Fruit fly (Drosophila melanogaster): ENCODE measurements around the gene Osi1.

Osi1 gene

DNA sequence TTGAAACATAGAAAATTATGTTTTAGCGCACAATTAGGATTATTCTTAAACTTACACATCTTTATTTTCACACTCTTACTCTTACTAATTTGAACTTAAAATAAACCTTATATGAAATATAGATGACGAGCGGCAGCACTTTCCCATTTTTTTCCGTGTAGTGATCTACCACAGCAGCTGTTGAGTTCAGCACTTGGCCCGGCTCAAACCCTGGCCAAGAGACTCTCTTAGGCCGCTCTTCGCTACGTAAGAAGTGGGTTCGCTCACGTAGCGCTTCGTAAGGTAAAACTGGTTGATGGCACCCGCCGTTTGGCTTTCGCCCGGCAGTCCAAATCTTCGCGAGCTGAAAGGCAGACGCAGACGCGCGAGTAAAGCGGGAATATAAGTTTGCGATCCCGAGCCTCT, 25.1 kb downstream of the Osi1 start, which contains the start of gene Osi24 (continued):
- TF ChIP-seq phol (tag; optimal IDR thresholded peaks at IDR 0.05) (peak; percentile 58), CG4730 (GFP tag; IDR thresholded peaks at IDR 0.05) (peak; percentile 53; the same call in 1 of the 2 replicates), E2f1 (GFP tag; IDR thresholded peaks at IDR 0.05) (peak; percentile 61; the same call in 1 of the 2 replicates), CG6254 (GFP tag; optimal IDR thresholded peaks at IDR 0.05) (peak; percentile 43), maf-S (GFP tag; optimal IDR thresholded peaks at IDR 0.05) (peak; percentile 22), CG7839 (tag; optimal IDR thresholded peaks at IDR 0.05) (peak; percentile 54), Med (GFP tag) (peak; percentile 90), cas (GFP tag; IDR thresholded peaks at IDR 0.05) (no peak), CG4404 (GFP tag; IDR thresholded peaks at IDR 0.05) (peak; percentile 30; the same call in 1 of the 2 replicates), wor (GFP tag; IDR thresholded peaks at IDR 0.05) (peak; percentile 48), lmd (GFP tag; IDR thresholded peaks at IDR 0.05) (peak; percentile 52), CHES-1-like (GFP tag; optimal IDR thresholded peaks at IDR 0.05) (peak; percentile 32), Oaz (GFP tag; IDR thresholded peaks at IDR 0.05) (peak; percentile 41; the same call in 1 of the 2 replicates), sob (GFP tag; IDR thresholded peaks at IDR 0.05) (peak; percentile 34; the same call in 1 of the 2 replicates), CoRest (tag; optimal IDR thresholded peaks at IDR 0.05) (peak; percentile 27), CTCF (GFP tag; optimal IDR thresholded peaks at IDR 0.05) (no peak), bcd (GFP tag; optimal IDR thresholded peaks at IDR 0.05) (peak; percentile 59), CG9437 (GFP tag; optimal IDR thresholded peaks at IDR 0.05) (peak; percentile 94), Camta (GFP tag; optimal IDR thresholded peaks at IDR 0.05) (peak; percentile 44), Meics (GFP tag; optimal IDR thresholded peaks at IDR 0.05) (peak; percentile 33), gsb-n (tag; optimal IDR thresholded peaks at IDR 0.05) (peak; percentile 54), z (GFP tag; IDR thresholded peaks at IDR 0.05) (0 out of 3 replicates have a peak, but pooled peaks have one; percentile 12), Fer3 (tag; optimal IDR thresholded peaks at IDR 0.05) (peak; percentile 21), org-1 (GFP tag; optimal IDR thresholded peaks at IDR 0.05) (peak; percentile 27), CG8290 (GFP tag; optimal IDR thresholded peaks at IDR 0.05) (no peak), CG8290 (tag; optimal IDR thresholded peaks at IDR 0.05) (peak in 1 of 2 experiments; percentile 32), tin (GFP tag; optimal IDR thresholded peaks at IDR 0.05) (peak; percentile 34), CG1792 (GFP tag; optimal IDR thresholded peaks at IDR 0.05) (no peak), CG2116 (GFP tag; optimal IDR thresholded peaks at IDR 0.05) (no peak), CG11695 (GFP tag; IDR thresholded peaks at IDR 0.05) (peak; percentile 73; the same call in 2 of the 3 replicates), Xbp1 (GFP tag; optimal IDR thresholded peaks at IDR 0.05) (peak; percentile 64), CG10979 (tag; optimal IDR thresholded peaks at IDR 0.05) (peak; percentile 60), CG18619 (GFP tag; optimal IDR thresholded peaks at IDR 0.05) (peak; percentile 0), ro (GFP tag; IDR thresholded peaks at IDR 0.05) (0 out of 2 replicates have a peak, but pooled peaks have one; percentile 14), CG8388 (GFP tag; optimal IDR thresholded peaks at IDR 0.05) (peak; percentile 51), Lpt (GFP tag; optimal IDR thresholded peaks at IDR 0.05) (no peak), CG12219 (GFP tag; optimal IDR thresholded peaks at IDR 0.05) (peak; percentile 39), pho (GFP tag; optimal IDR thresholded peaks at IDR 0.05) (peak; percentile 0), run (tag; optimal IDR thresholded peaks at IDR 0.05) (peak; percentile 14), Side (GFP tag; optimal IDR thresholded peaks at IDR 0.05) (peak; percentile 37), CG32767 (GFP tag; IDR thresholded peaks at IDR 0.05) (peak; percentile 59; the same call in 1 of the 2 replicates), Spps (tag; optimal IDR thresholded peaks at IDR 0.05) (no peak), CG4424 (GFP tag; optimal IDR thresholded peaks at IDR 0.05) (peak; percentile 8), dati (GFP tag; IDR thresholded peaks at IDR 0.05) (peak; percentile 53; the same call in 1 of the 2 replicates), chm (GFP tag; IDR thresholded peaks at IDR 0.05) (peak; percentile 51; the same call in 1 of the 2 replicates), tap (tag; optimal IDR thresholded peaks at IDR 0.05) (peak; percentile 48), CG2712 (tag; optimal IDR thresholded peaks at IDR 0.05) (peak; percentile 73), az2 (GFP tag; optimal IDR thresholded peaks at IDR 0.05) (peak; percentile 39), Antp (GFP tag; optimal IDR thresholded peaks at IDR 0.05) (peak; percentile 52), grn (GFP tag; optimal IDR thresholded peaks at IDR 0.05) (no peak), Nf-YA (GFP tag; IDR thresholded peaks at IDR 0.05) (peak; percentile 56; the same call in 1 of the 2 replicates), jigr1 (GFP tag; IDR thresholded peaks at IDR 0.05) (0 out of 3 replicates have a peak, but pooled peaks have one; percentile 39)
